Fruit fly (Drosophila melanogaster): ENCODE measurements around the gene vn.

dm6 chr3L:5881310-5882208 lies 36.1 kb upstream of the vn start:
- TF ChIP-seq CG16779 (tag; optimal IDR thresholded peaks at IDR 0.05) (no peak), CG6163 (GFP tag; IDR thresholded peaks at IDR 0.05) (no peak), CG10631 (GFP tag; optimal IDR thresholded peaks at IDR 0.05) (no peak), CG6854 (GFP tag; optimal IDR thresholded peaks at IDR 0.05) (no peak), Gug (GFP tag; IDR thresholded peaks at IDR 0.05) (no peak), CG6792 (GFP tag; optimal IDR thresholded peaks at IDR 0.05) (peak; percentile 28), Met (GFP tag; optimal IDR thresholded peaks at IDR 0.05) (peak; percentile 63), CG8632 (GFP tag; optimal IDR thresholded peaks at IDR 0.05) (no peak)

Data from whole organism, prepupa.